Fruit fly (Drosophila melanogaster): ENCODE data around the gene p24-1.

- TF ChIP-seq CTCF (optimal IDR thresholded peaks at IDR 0.05) (no peak), CG8478 (optimal IDR thresholded peaks at IDR 0.05) (no peak)
Observed at dm6 chrX:11893643-11894042, 41.3 kb upstream of the p24-1 start, which contains the start of gene wisp.

All from S2 (cell line).